Worm (Caenorhabditis elegans) whole organism, early embryonic: ENCODE data around the gene B0252.3.

Experiments
- ama-1 ChIP-seq: fragments of 150-350 bp; optimal IDR thresholded peaks from 2 replicates; lab custom pipeline; 2014
- flt-1 ChIP-seq: fragments of 200-800 bp; sonication (Bioruptor generic); IDR thresholded peaks from 2 replicates; pipeline ENCODE4 v1.3.6; 2022; ENCODE audit warnings: missing genetic modification characterization, missing compliant biosample characterization
- pes-1 ChIP-seq: fragments of 200-800 bp; sonication (Bioruptor generic); IDR thresholded peaks from 2 replicates; pipeline ENCODE4 v1.3.6; 2022; ENCODE audit warnings: missing genetic modification reagents, missing genetic modification characterization, missing compliant biosample characterization
- tbx-37 ChIP-seq: fragments of 200-800 bp; sonication (Bioruptor generic); conservative IDR thresholded peaks from 2 replicates; pipeline ENCODE4 v1.3.6; 2022; ENCODE audit warnings: missing genetic modification reagents, missing genetic modification characterization, missing compliant biosample characterization

DNA sequence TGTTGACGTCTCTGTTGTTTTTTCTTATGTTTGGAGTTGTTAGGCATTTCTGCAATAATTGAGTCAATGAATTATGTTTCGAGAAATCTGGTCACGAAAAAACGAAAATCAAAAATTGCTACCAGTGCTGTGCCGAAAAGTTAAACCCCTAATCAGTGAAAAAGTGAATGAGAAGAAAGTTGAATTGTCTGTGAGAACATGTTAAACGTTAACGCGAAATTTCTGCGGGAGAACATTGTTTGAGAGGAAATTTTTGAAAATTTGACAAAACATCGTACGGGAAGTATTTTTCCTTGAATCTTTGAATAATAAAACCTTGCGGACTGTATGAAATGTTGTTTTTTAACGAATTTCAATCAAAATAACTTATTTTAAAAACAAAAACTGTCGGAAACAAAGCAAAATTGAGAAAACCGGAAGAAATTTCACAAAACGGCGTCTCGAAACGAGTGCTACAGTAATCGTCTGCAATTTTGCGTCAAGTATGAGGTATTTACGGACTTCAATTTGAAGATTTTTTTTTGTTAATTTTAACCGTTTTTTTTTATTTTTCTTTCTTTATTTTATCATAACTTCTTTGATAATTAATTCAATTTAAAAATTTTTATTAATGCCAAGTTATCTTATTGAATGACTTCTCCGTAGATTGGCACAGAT, 13.8 kb downstream of the B0252.3 start, which contains the start of gene adal-1:
- TF ChIP-seq flt-1 (GFP tag; lab: Robert Waterston, UW): no peak
- TF ChIP-seq ama-1 (lab: Kevin White, UChicago): no peak
- no peak for TF ChIP-seq pes-1 (GFP tag; lab: Robert Waterston, UW)
- TF ChIP-seq tbx-37 (GFP tag; lab: Robert Waterston, UW): no peak
